Fruit fly (Drosophila melanogaster) whole organism, wandering third instar larva: ENCODE measurements around the gene Taf9.

Experiments
- Abd-B ChIP-seq: fragments of >200 bp; optimal IDR thresholded peaks from 2 replicates; lab custom pipeline; 2017; ENCODE audit warnings: missing biosample characterization, missing genetic modification characterization
- CG32264 ChIP-seq: fragments of 200-800 bp; sonication (Bioruptor generic); optimal IDR thresholded peaks from 2 replicates; lab custom pipeline; 2016; ENCODE audit warnings: missing biosample characterization, missing genetic modification characterization
- Dfd ChIP-seq: fragments of >200 bp; optimal IDR thresholded peaks from 2 replicates; lab custom pipeline; 2017; ENCODE audit warnings: missing biosample characterization, missing genetic modification characterization
- Dif ChIP-seq: fragments of 200-275, 200-300 bp; sonication (Bioruptor generic); optimal IDR thresholded peaks from 2 replicates; lab custom pipeline; 2018; ENCODE audit warnings: missing biosample characterization, missing genetic modification characterization; ENCODE audit not compliant: partially characterized antibody
- HLH106 ChIP-seq: fragments of 200-800 bp; optimal IDR thresholded peaks from 3 replicates; lab custom pipeline; 2019; ENCODE audit warnings: missing biosample characterization, mild to moderate bottlenecking, missing genetic modification characterization, moderate library complexity
- Hnf4 ChIP-seq: fragments of 200-800 bp; sonication (Bioruptor generic); optimal IDR thresholded peaks from 2 replicates; lab custom pipeline; 2016; ENCODE audit warnings: missing biosample characterization, mild to moderate bottlenecking, missing genetic modification characterization
- Hr78 ChIP-seq: fragments of >200 bp; optimal IDR thresholded peaks from 2 replicates; lab custom pipeline; 2017; ENCODE audit warnings: missing biosample characterization, missing genetic modification characterization
- Jra ChIP-seq: sonication (Bioruptor generic); optimal IDR thresholded peaks from 2 replicates; lab custom pipeline; 2016; ENCODE audit warnings: missing biosample characterization, missing genetic modification characterization
- Mio ChIP-seq: sonication (Bioruptor generic); optimal IDR thresholded peaks from 2 replicates; lab custom pipeline; 2016; ENCODE audit warnings: missing biosample characterization, missing genetic modification characterization
- N ChIP-seq: fragments of >200 bp; optimal IDR thresholded peaks from 2 replicates; lab custom pipeline; 2018; ENCODE audit warnings: missing biosample characterization, missing external identifiers, missing genetic modification characterization
- OdsH ChIP-seq: fragments of 200-800 bp; sonication (Bioruptor generic); optimal IDR thresholded peaks from 2 replicates; lab custom pipeline; 2016; ENCODE audit warnings: missing biosample characterization, mild to moderate bottlenecking, missing genetic modification characterization
- Rel ChIP-seq, 2 experiments: fragments of 200-800 bp; sonication (Bioruptor generic) in 1 of 2; optimal IDR thresholded peaks; 2 replicates in 1 of 2; 3 replicates in 1 of 2; lab custom pipeline; 2016 to 2019; ENCODE audit warnings: mild to moderate bottlenecking in 2 of 2, missing biosample characterization in 2 of 2, missing genetic modification characterization in 2 of 2, moderate library complexity in 1 of 2
- Sp1 ChIP-seq: fragments of 200-800 bp; sonication (Bioruptor generic); optimal IDR thresholded peaks from 3 replicates; lab custom pipeline; 2019; ENCODE audit warnings: missing biosample characterization, mild to moderate bottlenecking, missing genetic modification characterization, moderate library complexity
- br ChIP-seq: fragments of 200-800 bp; sonication (Bioruptor generic); optimal IDR thresholded peaks from 2 replicates; lab custom pipeline; 2016; ENCODE audit warnings: missing biosample characterization, missing genetic modification characterization
- brk ChIP-seq: fragments of 200-800 bp; sonication (Bioruptor generic); optimal IDR thresholded peaks from 2 replicates; lab custom pipeline; 2016; ENCODE audit warnings: missing biosample characterization, mild to moderate bottlenecking, missing genetic modification characterization
- dl ChIP-seq, 2 experiments: fragments of 175-275, 200-275 bp in 1 of 2; fragments of 200-275 bp in 1 of 2; sonication (Bioruptor generic); optimal IDR thresholded peaks; lab custom pipeline; 2018; ENCODE audit warnings: mild to moderate bottlenecking in 2 of 2, missing biosample characterization in 2 of 2, missing genetic modification characterization in 2 of 2, moderate library complexity in 2 of 2; ENCODE audit not compliant: partially characterized antibody in 2 of 2, insufficient read depth in 1 of 2
- dmrt93B ChIP-seq: fragments of 200-800 bp; sonication (Bioruptor generic); optimal IDR thresholded peaks from 2 replicates; lab custom pipeline; 2018; ENCODE audit warnings: missing biosample characterization, mild to moderate bottlenecking, missing genetic modification characterization
- ey ChIP-seq: fragments of 200-800 bp; sonication (Bioruptor generic); optimal IDR thresholded peaks from 2 replicates; lab custom pipeline; 2016; ENCODE audit warnings: missing biosample characterization, missing genetic modification characterization
- fru ChIP-seq: fragments of 200-800 bp; sonication (Bioruptor generic); optimal IDR thresholded peaks from 3 replicates; lab custom pipeline; 2016; ENCODE audit warnings: missing biosample characterization, mild to moderate bottlenecking, missing genetic modification characterization
- h ChIP-seq: fragments of 200-800 bp; sonication (Bioruptor generic); optimal IDR thresholded peaks from 3 replicates; lab custom pipeline; 2016; ENCODE audit warnings: missing biosample characterization, mild to moderate bottlenecking, missing genetic modification characterization
- jim ChIP-seq: fragments of 175-275, 200-325 bp; sonication (Bioruptor generic); optimal IDR thresholded peaks from 2 replicates; lab custom pipeline; 2016; ENCODE audit warnings: missing biosample characterization, mild to moderate bottlenecking, missing genetic modification characterization
- lola ChIP-seq: fragments of >200 bp; optimal IDR thresholded peaks from 2 replicates; lab custom pipeline; 2017; ENCODE audit warnings: missing biosample characterization, missing genetic modification characterization
- pan ChIP-seq: fragments of >200 bp; optimal IDR thresholded peaks from 2 replicates; lab custom pipeline; 2017
- psq ChIP-seq: fragments of 200-800 bp; sonication (Bioruptor generic); optimal IDR thresholded peaks from 3 replicates; lab custom pipeline; 2017; ENCODE audit warnings: missing biosample characterization, mild to moderate bottlenecking, missing genetic modification characterization, moderate library complexity
- rgr ChIP-seq: fragments of 200-800 bp; sonication (Bioruptor generic); optimal IDR thresholded peaks from 3 replicates; lab custom pipeline; 2016; ENCODE audit warnings: missing biosample characterization, mild to moderate bottlenecking, missing genetic modification characterization
- sage ChIP-seq: fragments of 200-800 bp; sonication (Bioruptor generic); optimal IDR thresholded peaks from 2 replicates; lab custom pipeline; 2016; ENCODE audit warnings: missing biosample characterization, mild to moderate bottlenecking, missing genetic modification characterization
- sv ChIP-seq: fragments of 200-800 bp; sonication (Bioruptor generic); optimal IDR thresholded peaks from 3 replicates; lab custom pipeline; 2016; ENCODE audit warnings: missing biosample characterization, missing genetic modification characterization
- tai ChIP-seq: sonication (Bioruptor generic); optimal IDR thresholded peaks from 2 replicates; lab custom pipeline; 2016; ENCODE audit warnings: missing biosample characterization, missing genetic modification characterization
- usp ChIP-seq: fragments of >200 bp; optimal IDR thresholded peaks from 2 replicates; lab custom pipeline; 2017; ENCODE audit warnings: missing biosample characterization, missing genetic modification characterization
- woc ChIP-seq: sonication (Bioruptor generic); optimal IDR thresholded peaks from 2 replicates; lab custom pipeline; 2016; ENCODE audit warnings: missing biosample characterization, mild to moderate bottlenecking, missing genetic modification characterization

Gene Taf9

dm6 chrX:17882769-17883168 is 40.8 kb downstream of the Taf9 start:
- TF ChIP-seq sv (GFP tag; lab: Kevin White, UChicago), result no peak
- TF ChIP-seq sage (GFP tag; lab: Kevin White, UChicago), result no peak
- TF ChIP-seq pan, result no peak
- TF ChIP-seq brk (GFP tag; lab: Kevin White, UChicago), result no peak
- no peak for TF ChIP-seq OdsH (GFP tag; lab: Kevin White, UChicago)
- no peak for TF ChIP-seq dl (GFP tag; optimal IDR thresholded peaks at IDR 0.05; lab: Kevin White, UChicago; ENCODE audit: insufficient read depth in 1 of 2, partially characterized antibody in 2 of 2)
- TF ChIP-seq Mio (GFP tag; lab: Kevin White, UChicago), result no peak
- TF ChIP-seq ey (GFP tag; lab: Kevin White, UChicago), result no peak
- no peak for TF ChIP-seq Hnf4 (GFP tag; lab: Kevin White, UChicago)
- TF ChIP-seq h, result no peak
- TF ChIP-seq Rel (GFP tag; optimal IDR thresholded peaks at IDR 0.05; lab: Kevin White, UChicago), result no peak
- no peak for TF ChIP-seq Rel (tag; optimal IDR thresholded peaks at IDR 0.05; lab: Kevin White, UChicago)
- no peak for TF ChIP-seq Dif (GFP tag; lab: Kevin White, UChicago)
- TF ChIP-seq psq (GFP tag; lab: Kevin White, UChicago), result no peak
- TF ChIP-seq lola (GFP tag; lab: Kevin White, UChicago), result no peak
- no peak for TF ChIP-seq usp
- no peak for TF ChIP-seq dmrt93B (GFP tag; lab: Kevin White, UChicago)
- no peak for TF ChIP-seq Sp1 (GFP tag; lab: Kevin White, UChicago)
- no peak for TF ChIP-seq woc (GFP tag; lab: Kevin White, UChicago)

- TF ChIP-seq Hnf4 (GFP tag; lab: Kevin White, UChicago) (no peak), usp (no peak), fru (GFP tag; lab: Kevin White, UChicago) (no peak), Jra (no peak), OdsH (GFP tag; lab: Kevin White, UChicago) (no peak)
Observed at dm6 chrX:17883418-17883817, 41.5 kb downstream of the Taf9 start, which contains the start of gene CG12985. Gene CG12985 (plus strand): TSS chrX:17883718.

- TF ChIP-seq jim (GFP tag; lab: Kevin White, UChicago), result no peak
- no peak for TF ChIP-seq dmrt93B (GFP tag; lab: Kevin White, UChicago)
Observed at dm6 chrX:17884567-17884966, 42.6 kb downstream of the Taf9 start.

DNA sequence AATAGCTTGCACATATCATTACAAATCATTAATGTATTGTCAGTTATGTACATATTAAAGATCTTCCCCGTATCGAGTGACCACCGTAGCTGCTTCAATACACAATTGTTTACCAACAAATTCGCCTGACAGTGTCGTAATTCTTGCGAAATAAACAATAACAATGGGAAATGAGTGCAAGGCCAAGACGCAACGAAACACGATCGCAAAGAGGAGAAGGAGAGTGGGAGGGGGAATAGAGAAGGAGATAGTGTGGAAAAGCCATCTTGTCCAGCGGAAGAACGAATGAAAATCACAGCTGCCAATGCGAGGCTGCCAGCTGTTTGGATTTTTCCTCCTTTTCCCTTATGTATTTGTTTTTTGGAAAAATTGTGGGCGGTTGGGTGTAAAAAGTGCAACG is 43.3 kb downstream of the Taf9 start:
- peak; percentile 13 for TF ChIP-seq psq (GFP tag; lab: Kevin White, UChicago)
- no peak for TF ChIP-seq CG32264 (GFP tag; lab: Kevin White, UChicago)
- TF ChIP-seq Sp1 (GFP tag; lab: Kevin White, UChicago), result no peak
- no peak for TF ChIP-seq Dif (GFP tag; lab: Kevin White, UChicago)
- TF ChIP-seq OdsH (GFP tag; lab: Kevin White, UChicago), result no peak
- no peak for TF ChIP-seq N
- TF ChIP-seq, all 38 proteins: peak for 1

DNA sequence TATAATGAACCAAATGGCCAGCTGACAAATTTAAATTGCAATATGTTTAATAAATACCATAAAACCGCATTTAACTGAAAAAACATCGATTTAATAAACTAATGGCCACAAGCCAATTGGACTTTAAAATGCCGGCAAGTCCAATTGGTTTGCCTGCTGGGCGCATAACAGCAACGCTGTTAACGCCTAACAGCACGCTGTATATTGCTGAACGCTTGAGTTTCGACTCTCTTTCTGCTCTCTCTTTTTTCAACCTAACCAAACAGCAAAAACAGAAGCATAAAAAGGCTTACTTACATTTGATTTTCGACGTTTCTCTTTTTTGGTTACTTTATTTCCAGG is 44.1 kb downstream of the Taf9 start:
- no peak for TF ChIP-seq tai (GFP tag; lab: Kevin White, UChicago)
- no peak for TF ChIP-seq Sp1 (GFP tag; lab: Kevin White, UChicago)
- no peak for TF ChIP-seq Abd-B (GFP tag; lab: Kevin White, UChicago)
- no peak for TF ChIP-seq usp
- no peak for TF ChIP-seq lola (GFP tag; lab: Kevin White, UChicago)
- TF ChIP-seq dmrt93B (GFP tag; lab: Kevin White, UChicago), result no peak
- no peak for TF ChIP-seq rgr (GFP tag; lab: Kevin White, UChicago)

- TF ChIP-seq Hnf4 (GFP tag; lab: Kevin White, UChicago) (no peak), br (GFP tag; lab: Kevin White, UChicago) (peak; percentile 44), rgr (GFP tag; lab: Kevin White, UChicago) (no peak), ey (GFP tag; lab: Kevin White, UChicago) (peak; percentile 1), Rel (GFP tag; optimal IDR thresholded peaks at IDR 0.05; lab: Kevin White, UChicago) (no peak), Rel (tag; optimal IDR thresholded peaks at IDR 0.05; lab: Kevin White, UChicago) (peak; percentile 99), h (peak; percentile 28), Dfd (GFP tag; lab: Kevin White, UChicago) (peak; percentile 46), Sp1 (GFP tag; lab: Kevin White, UChicago) (peak; percentile 38), sv (GFP tag; lab: Kevin White, UChicago) (peak; percentile 1), HLH106 (tag; lab: Kevin White, UChicago) (peak; percentile 24), psq (GFP tag; lab: Kevin White, UChicago) (peak; percentile 69), brk (GFP tag; lab: Kevin White, UChicago) (peak; percentile 56), Hr78 (GFP tag; lab: Kevin White, UChicago) (no peak)
Observed at dm6 chrX:17886449-17887207, 44.7 kb downstream of the Taf9 start.
